Fruit fly (Drosophila melanogaster) whole organism, embryonic: ENCODE results near the gene HDAC4.

Experiments
- CG10654 ChIP-seq: fragments of 200-800 bp; sonication (Bioruptor generic); optimal IDR thresholded peaks from 2 replicates; lab custom pipeline; 2016; ENCODE audit warnings: missing biosample characterization, missing genetic modification characterization
- CG10959 ChIP-seq: fragments of 200-800 bp; sonication (Bioruptor generic); IDR thresholded peaks from 2 replicates; pipeline ENCODE4 v1.3.6; 2022; ENCODE audit warnings: missing biosample characterization, missing genetic modification characterization
- CG10979 ChIP-seq: fragments of 200-800 bp; sonication (Bioruptor generic); optimal IDR thresholded peaks from 2 replicates; lab custom pipeline; 2018; ENCODE audit warnings: missing biosample characterization, mild to moderate bottlenecking, missing genetic modification characterization, moderate library complexity
- CG15269 ChIP-seq: fragments of 200-800 bp; sonication (Bioruptor generic); optimal IDR thresholded peaks from 2 replicates; lab custom pipeline; 2018; ENCODE audit warnings: missing biosample characterization, mild to moderate bottlenecking, missing genetic modification characterization, moderate library complexity
- CG15479 ChIP-seq: fragments of 200-800 bp; sonication (Bioruptor generic); optimal IDR thresholded peaks from 3 replicates; lab custom pipeline; 2019; ENCODE audit warnings: missing biosample characterization, mild to moderate bottlenecking, missing genetic modification characterization, moderate library complexity
- CG16815 ChIP-seq: fragments of 200-800 bp; sonication (Bioruptor generic); optimal IDR thresholded peaks from 3 replicates; lab custom pipeline; 2017; ENCODE audit warnings: missing biosample characterization, mild to moderate bottlenecking, missing genetic modification characterization
- CG17328 ChIP-seq: fragments of 200-800 bp; sonication (Bioruptor generic); IDR thresholded peaks from 2 replicates; pipeline ENCODE4 v1.3.6; 2022; ENCODE audit warnings: missing biosample characterization, missing genetic modification characterization
- CG17612 ChIP-seq: fragments of 200-800 bp; sonication (Bioruptor generic); IDR thresholded peaks from 2 replicates; pipeline ENCODE4 v1.3.6; 2022; ENCODE audit warnings: missing biosample characterization, missing genetic modification characterization
- CG17829 ChIP-seq: fragments of 200-800 bp; optimal IDR thresholded peaks from 2 replicates; lab custom pipeline; 2019; ENCODE audit warnings: missing biosample characterization, mild to moderate bottlenecking, missing genetic modification characterization, moderate library complexity
- CG1792 ChIP-seq: fragments of 200-800 bp; sonication (Bioruptor generic); optimal IDR thresholded peaks from 2 replicates; lab custom pipeline; 2016; ENCODE audit warnings: missing biosample characterization, missing genetic modification characterization
- CG18476 ChIP-seq: fragments of 200-800 bp; sonication (Bioruptor generic); optimal IDR thresholded peaks from 2 replicates; lab custom pipeline; 2016; ENCODE audit warnings: missing biosample characterization, mild to moderate bottlenecking, missing genetic modification characterization
- CG18599 ChIP-seq: fragments of 200-800 bp; sonication (Bioruptor generic); optimal IDR thresholded peaks from 3 replicates; lab custom pipeline; 2017; ENCODE audit warnings: missing biosample characterization, missing genetic modification characterization, mild to moderate bottlenecking, moderate library complexity, missing genetic modification reagents
- CG31388 ChIP-seq: fragments of 200-800 bp; sonication (Bioruptor generic); optimal IDR thresholded peaks from 2 replicates; lab custom pipeline; 2016; ENCODE audit warnings: missing biosample characterization, missing genetic modification characterization
- CG3163 ChIP-seq: fragments of 200-800 bp; sonication (Bioruptor generic); optimal IDR thresholded peaks from 3 replicates; lab custom pipeline; 2016; ENCODE audit warnings: missing biosample characterization, missing genetic modification characterization
- CG32772 ChIP-seq: fragments of 200-800 bp; sonication (Bioruptor generic); IDR thresholded peaks from 2 replicates; pipeline ENCODE4 v1.3.6; 2022; ENCODE audit warnings: missing biosample characterization, missing genetic modification characterization
- CG42726 ChIP-seq: fragments of 200-800 bp; sonication (Bioruptor generic); IDR thresholded peaks from 2 replicates; pipeline ENCODE4 v1.3.6; 2022; ENCODE audit warnings: missing biosample characterization, missing genetic modification characterization; ENCODE audit not compliant: partially characterized antibody
- CG4424 ChIP-seq: fragments of 200-800 bp; sonication (Bioruptor generic); optimal IDR thresholded peaks from 3 replicates; lab custom pipeline; 2016; ENCODE audit warnings: missing biosample characterization, missing genetic modification characterization
- CG5245 ChIP-seq: fragments of 200-800 bp; sonication (Bioruptor generic); optimal IDR thresholded peaks from 3 replicates; lab custom pipeline; 2016; ENCODE audit warnings: missing biosample characterization, missing genetic modification characterization
- CG6791 ChIP-seq: fragments of 200-800 bp; sonication (Bioruptor generic); IDR thresholded peaks from 3 replicates; pipeline ENCODE4 v1.3.6; 2022; ENCODE audit warnings: missing biosample characterization, missing genetic modification characterization; ENCODE audit not compliant: partially characterized antibody
- CG7987 ChIP-seq: fragments of 200-800 bp; sonication (Bioruptor generic); optimal IDR thresholded peaks from 2 replicates; lab custom pipeline; 2018; ENCODE audit warnings: missing biosample characterization, mild to moderate bottlenecking, missing genetic modification characterization, moderate library complexity
- CG8281 ChIP-seq: fragments of 200-800 bp; sonication (Bioruptor generic); optimal IDR thresholded peaks from 2 replicates; lab custom pipeline; 2018; ENCODE audit warnings: missing biosample characterization, mild to moderate bottlenecking, missing genetic modification characterization, moderate library complexity
- CG8388 ChIP-seq: fragments of 200-800 bp; sonication (Bioruptor generic); optimal IDR thresholded peaks from 2 replicates; lab custom pipeline; 2019; ENCODE audit warnings: missing biosample characterization, mild to moderate bottlenecking, missing genetic modification characterization, moderate library complexity
- CG9876 ChIP-seq: fragments of 200-800 bp; sonication (Bioruptor generic); optimal IDR thresholded peaks from 2 replicates; lab custom pipeline; 2016; ENCODE audit warnings: missing biosample characterization, missing genetic modification characterization
- CoRest ChIP-seq: fragments of 200-800 bp; sonication (Bioruptor generic); optimal IDR thresholded peaks from 3 replicates; lab custom pipeline; 2018; ENCODE audit warnings: missing biosample characterization, mild to moderate bottlenecking, missing genetic modification characterization, moderate library complexity
- Dad ChIP-seq: fragments of 200-800 bp; sonication (Bioruptor generic); optimal IDR thresholded peaks from 3 replicates; lab custom pipeline; 2016; ENCODE audit warnings: missing biosample characterization, missing genetic modification characterization
- E2f1 ChIP-seq: fragments of 200-800 bp; sonication (Bioruptor generic); IDR thresholded peaks from 2 replicates; pipeline ENCODE4 v1.3.6; 2022; ENCODE audit warnings: missing biosample characterization, missing genetic modification characterization
- HLH4C ChIP-seq: fragments of 200-800 bp; sonication (Bioruptor generic); IDR thresholded peaks from 3 replicates; pipeline ENCODE4 v1.3.6; 2022; ENCODE audit warnings: missing biosample characterization, missing genetic modification characterization; ENCODE audit not compliant: partially characterized antibody
- Hand ChIP-seq: fragments of 200-800 bp; sonication (Bioruptor generic); optimal IDR thresholded peaks from 2 replicates; lab custom pipeline; 2017; ENCODE audit warnings: mild to moderate bottlenecking, missing biosample characterization, missing genetic modification reagents, missing genetic modification characterization
- Hr78 ChIP-seq, 2 experiments: fragments of 200-800 bp in 1 of 2; fragments of >200 bp in 1 of 2; sonication (Bioruptor generic) in 1 of 2; optimal IDR thresholded peaks; 2 replicates each; lab custom pipeline; 2017 to 2019; ENCODE audit warnings: missing biosample characterization in 2 of 2, missing genetic modification characterization in 2 of 2, mild to moderate bottlenecking in 1 of 2, moderate library complexity in 1 of 2
- Meics ChIP-seq: fragments of 200-800 bp; sonication (Bioruptor generic); optimal IDR thresholded peaks from 2 replicates; lab custom pipeline; 2017; ENCODE audit warnings: missing biosample characterization, mild to moderate bottlenecking, missing genetic modification characterization
- Pdp1 ChIP-seq, 2 experiments: fragments of 200-800 bp; sonication (Bioruptor generic); optimal IDR thresholded peaks; 3 replicates each; lab custom pipeline; 2016; ENCODE audit warnings: missing biosample characterization in 2 of 2, missing genetic modification characterization in 2 of 2, mild to moderate bottlenecking in 1 of 2, moderate library complexity in 1 of 2
- Side ChIP-seq: fragments of 200-800 bp; sonication (Bioruptor generic); optimal IDR thresholded peaks from 2 replicates; lab custom pipeline; 2016; ENCODE audit warnings: missing biosample characterization, missing genetic modification characterization
- Stat92E ChIP-seq, 3 experiments: fragments of >200 bp in 2 of 3; fragments of 200-800 bp in 1 of 3; sonication (Bioruptor generic) in 1 of 3; optimal IDR thresholded peaks; 2 replicates each; lab custom pipeline; 2017 to 2019; ENCODE audit warnings: missing biosample characterization in 3 of 3, missing genetic modification characterization in 3 of 3, mild to moderate bottlenecking in 1 of 3, moderate library complexity in 1 of 3
- Taf1 ChIP-seq: fragments of 200-800 bp; sonication (Bioruptor generic); IDR thresholded peaks from 2 replicates; pipeline ENCODE4 v1.3.6; 2022; ENCODE audit warnings: missing biosample characterization, missing genetic modification characterization
- dmrt11E ChIP-seq: fragments of 200-800 bp; sonication (Bioruptor generic); optimal IDR thresholded peaks from 3 replicates; lab custom pipeline; 2018; ENCODE audit warnings: missing biosample characterization, mild to moderate bottlenecking, missing genetic modification characterization, moderate library complexity
- dpn ChIP-seq, 2 experiments: fragments of 200-800 bp; sonication (Bioruptor generic); optimal IDR thresholded peaks; 3 replicates each; lab custom pipeline; 2016; ENCODE audit warnings: missing biosample characterization in 2 of 2, missing genetic modification characterization in 2 of 2
- lmd ChIP-seq: fragments of 200-800 bp; sonication (Bioruptor generic); IDR thresholded peaks from 2 replicates; pipeline ENCODE4 v1.3.6; 2022; ENCODE audit warnings: missing biosample characterization, missing genetic modification characterization
- org-1 ChIP-seq: fragments of 200-800 bp; sonication (Bioruptor generic); optimal IDR thresholded peaks from 2 replicates; lab custom pipeline; 2017; ENCODE audit warnings: missing biosample characterization, missing genetic modification characterization
- pan ChIP-seq, 4 experiments: fragments of >200 bp in 3 of 4; fragments of 200-800 bp in 1 of 4; sonication (Bioruptor generic) in 1 of 4; optimal IDR thresholded peaks in 3 of 4; IDR thresholded peaks in 1 of 4; 2 replicates each; pipeline versions ENCODE4 v1.3.6 to Lab custom; 2017 to 2022; ENCODE audit warnings: missing biosample characterization in 2 of 4, missing genetic modification characterization in 2 of 4, mixed read lengths in 1 of 4
- scrt ChIP-seq: fragments of 200-800 bp; sonication (Bioruptor generic); optimal IDR thresholded peaks from 2 replicates; lab custom pipeline; 2018; ENCODE audit warnings: missing biosample characterization, mild to moderate bottlenecking, missing genetic modification characterization, moderate library complexity
- shn ChIP-seq: fragments of 200-800 bp; sonication (Bioruptor generic); optimal IDR thresholded peaks from 3 replicates; lab custom pipeline; 2016; ENCODE audit warnings: missing biosample characterization, missing genetic modification characterization
- slbo ChIP-seq: fragments of 200-800 bp; sonication (Bioruptor generic); IDR thresholded peaks from 2 replicates; pipeline ENCODE4 v1.3.6; 2022; ENCODE audit warnings: missing biosample characterization, missing genetic modification characterization
- slp2 ChIP-seq: fragments of 200-800 bp; sonication (Bioruptor generic); optimal IDR thresholded peaks from 2 replicates; lab custom pipeline; 2016; ENCODE audit warnings: missing biosample characterization, missing genetic modification characterization
- ssp ChIP-seq: fragments of 200-800 bp; sonication (Bioruptor generic); IDR thresholded peaks from 2 replicates; pipeline ENCODE4 v1.3.6; 2022; ENCODE audit warnings: missing biosample characterization, missing genetic modification characterization
- sug ChIP-seq: fragments of 200-800 bp; optimal IDR thresholded peaks from 2 replicates; lab custom pipeline; 2019; ENCODE audit warnings: missing biosample characterization, mild to moderate bottlenecking, missing genetic modification characterization, moderate library complexity
- trem ChIP-seq: fragments of 200-800 bp; optimal IDR thresholded peaks from 3 replicates; lab custom pipeline; 2019; ENCODE audit warnings: missing biosample characterization, mild to moderate bottlenecking, missing genetic modification characterization, moderate library complexity
- unpg ChIP-seq: fragments of 200-800 bp; sonication (Bioruptor generic); optimal IDR thresholded peaks from 3 replicates; lab custom pipeline; 2018; ENCODE audit warnings: missing biosample characterization, mild to moderate bottlenecking, missing genetic modification characterization, moderate library complexity
- vnd ChIP-seq: fragments of 200-800 bp; sonication (Bioruptor generic); IDR thresholded peaks from 3 replicates; pipeline ENCODE4 v1.3.6; 2022; ENCODE audit warnings: missing biosample characterization, missing genetic modification characterization; ENCODE audit not compliant: partially characterized antibody
- zfh1 ChIP-seq: fragments of 200-800 bp; sonication (Bioruptor generic); IDR thresholded peaks from 3 replicates; pipeline ENCODE4 v1.3.6; 2022; ENCODE audit warnings: missing biosample characterization, missing genetic modification characterization

The HDAC4 gene

DNA sequence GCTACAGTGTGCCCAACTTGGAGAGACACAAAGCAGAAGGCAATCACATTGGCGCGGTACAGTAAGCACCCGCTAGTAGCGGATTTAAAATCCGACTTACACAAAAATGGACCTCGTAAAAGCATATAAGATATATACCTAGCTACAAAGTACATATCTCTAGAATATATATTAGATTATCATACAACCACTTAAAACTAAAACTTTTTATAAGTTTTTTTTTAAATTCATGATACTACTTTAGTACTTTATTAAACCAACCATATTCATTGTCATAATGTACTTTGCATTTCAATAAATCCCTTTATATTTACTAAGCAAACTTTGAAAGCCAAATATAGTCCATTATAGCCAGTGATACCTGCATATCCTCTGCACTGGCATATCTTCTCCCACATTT, 10.3 kb downstream of the HDAC4 start (continued):
- TF ChIP-seq Pdp1 (GFP tag; optimal IDR thresholded peaks at IDR 0.05; lab: Kevin White, UChicago), result no peak
- TF ChIP-seq CG1792 (GFP tag; lab: Kevin White, UChicago), result no peak
- TF ChIP-seq CG8281 (tag; lab: Kevin White, UChicago), result no peak
- TF ChIP-seq CG15269 (tag; lab: Kevin White, UChicago), result peak; percentile 67
- no peak for TF ChIP-seq CG17612 (GFP tag; lab: Robert Waterston, UW)
- TF ChIP-seq unpg (GFP tag; lab: Kevin White, UChicago), result peak; percentile 47
- no peak; the same call in 1 of the 2 replicates for TF ChIP-seq E2f1 (GFP tag; lab: Robert Waterston, UW)
- no peak for TF ChIP-seq zfh1
- peak; percentile 67 for TF ChIP-seq Meics (GFP tag; lab: Kevin White, UChicago)
- no peak for TF ChIP-seq CG10959 (GFP tag; lab: Robert Waterston, UW)
- TF ChIP-seq Hr78 (GFP tag; optimal IDR thresholded peaks at IDR 0.05; lab: Kevin White, UChicago), result no peak
- peak; percentile 18 for TF ChIP-seq trem (tag; lab: Kevin White, UChicago)
- TF ChIP-seq CoRest (tag; lab: Kevin White, UChicago), result peak; percentile 73
- TF ChIP-seq Taf1 (GFP tag; lab: Robert Waterston, UW), result peak; percentile 25; the same call in 1 of the 2 replicates
- TF ChIP-seq CG5245, result peak; percentile 17
- TF ChIP-seq CG6791 (GFP tag; lab: Robert Waterston, UW), result no peak
- TF ChIP-seq CG31388 (GFP tag; lab: Kevin White, UChicago), result no peak
- peak; percentile 63 for TF ChIP-seq lmd (GFP tag; lab: Robert Waterston, UW)
- TF ChIP-seq Stat92E (GFP tag; optimal IDR thresholded peaks at IDR 0.05; lab: Kevin White, UChicago), result no peak
- TF ChIP-seq CG7987 (GFP tag; lab: Kevin White, UChicago), result no peak
- TF ChIP-seq HLH4C (GFP tag; lab: Robert Waterston, UW), result no peak
- TF ChIP-seq CG17829 (tag; lab: Kevin White, UChicago), result peak; percentile 47
- no peak for TF ChIP-seq pan (optimal IDR thresholded peaks at IDR 0.05; lab: Kevin White, UChicago)
- TF ChIP-seq pan (GFP tag; optimal IDR thresholded peaks at IDR 0.05 in 1 of 2, IDR thresholded peaks at IDR 0.05 in 1 of 2), result peak in 1 of 2 experiments; percentile 51
- no peak for TF ChIP-seq CG18476
- no peak for TF ChIP-seq CG42726 (GFP tag; lab: Robert Waterston, UW)
- TF ChIP-seq Hand, result peak; percentile 14
- peak; percentile 57 for TF ChIP-seq dmrt11E (tag; lab: Kevin White, UChicago)
- no peak for TF ChIP-seq slp2 (GFP tag; lab: Kevin White, UChicago)
- no peak for TF ChIP-seq scrt
- TF ChIP-seq shn (GFP tag; lab: Kevin White, UChicago), result no peak
- TF ChIP-seq CG17328 (GFP tag; lab: Robert Waterston, UW), result peak; percentile 28; the same call in 1 of the 2 replicates
- TF ChIP-seq CG9876 (GFP tag; lab: Kevin White, UChicago), result no peak
- peak; percentile 48 for TF ChIP-seq CG8388 (GFP tag; lab: Kevin White, UChicago)
- TF ChIP-seq Dad, result no peak
- TF ChIP-seq slbo (GFP tag; lab: Robert Waterston, UW), result peak; percentile 57
- TF ChIP-seq CG15479, result no peak
- TF ChIP-seq CG18599 (GFP tag; lab: Kevin White, UChicago), result peak; percentile 54
- TF ChIP-seq org-1 (GFP tag; lab: Kevin White, UChicago), result peak; percentile 3
- peak; percentile 49 for TF ChIP-seq CG4424 (GFP tag; lab: Kevin White, UChicago)
- peak; percentile 32 for TF ChIP-seq CG16815 (GFP tag; lab: Kevin White, UChicago)
- peak; percentile 21 for TF ChIP-seq sug (tag; lab: Kevin White, UChicago)
- no peak for TF ChIP-seq vnd (GFP tag; lab: Robert Waterston, UW)
- TF ChIP-seq CG32772, result peak; percentile 38; the same call in 1 of the 2 replicates
- peak in 1 of 2 experiments; percentile 46 for TF ChIP-seq dpn (GFP tag; optimal IDR thresholded peaks at IDR 0.05; lab: Kevin White, UChicago)
- no peak for TF ChIP-seq Side (GFP tag; lab: Kevin White, UChicago)
- no peak for TF ChIP-seq CG3163 (GFP tag; lab: Kevin White, UChicago)
- peak; percentile 64 for TF ChIP-seq CG10979 (tag; lab: Kevin White, UChicago)
- no peak for TF ChIP-seq CG10654 (GFP tag; lab: Kevin White, UChicago)
- TF ChIP-seq ssp (GFP tag; lab: Robert Waterston, UW), result no peak
